Fruit fly (Drosophila melanogaster) whole organism, embryonic: ENCODE data around the gene CG4631.
A peak's percentile ranks its signal among the peaks of the same experiment; 100 is the strongest.

Experiments used
- CG10147 ChIP-seq: fragments of 200-800 bp; sonication (Bioruptor generic); optimal IDR thresholded peaks from 2 replicates; lab custom pipeline; 2019; ENCODE audit warnings: missing biosample characterization, mild to moderate bottlenecking, missing genetic modification characterization, moderate library complexity
- CG11085 ChIP-seq: fragments of 200-800 bp; sonication (Bioruptor generic); IDR thresholded peaks from 2 replicates; pipeline ENCODE4 v1.3.6; 2022; ENCODE audit warnings: missing biosample characterization, missing genetic modification characterization
- CG12236 ChIP-seq: fragments of 200-800 bp; sonication (Bioruptor generic); optimal IDR thresholded peaks from 2 replicates; lab custom pipeline; 2016; ENCODE audit warnings: missing biosample characterization, missing genetic modification characterization
- CG13424 ChIP-seq: fragments of 200-800 bp; sonication (Bioruptor generic); optimal IDR thresholded peaks from 2 replicates; lab custom pipeline; 2019; ENCODE audit warnings: missing biosample characterization, mild to moderate bottlenecking, missing genetic modification characterization, moderate library complexity
- CG13624 ChIP-seq: fragments of 200-800 bp; sonication (Bioruptor generic); optimal IDR thresholded peaks from 2 replicates; lab custom pipeline; 2016; ENCODE audit warnings: missing biosample characterization, missing genetic modification characterization
- CG13894 ChIP-seq: fragments of 200-800 bp; sonication (Bioruptor generic); optimal IDR thresholded peaks from 3 replicates; lab custom pipeline; 2018; ENCODE audit warnings: missing biosample characterization, mild to moderate bottlenecking, missing genetic modification characterization, moderate library complexity
- CG15011 ChIP-seq: fragments of 200-800 bp; sonication (Bioruptor generic); optimal IDR thresholded peaks from 3 replicates; lab custom pipeline; 2018; ENCODE audit warnings: missing biosample characterization, mild to moderate bottlenecking, missing genetic modification characterization
- CG1647 ChIP-seq: fragments of 200-800 bp; sonication (Bioruptor generic); optimal IDR thresholded peaks from 3 replicates; lab custom pipeline; 2016; ENCODE audit warnings: missing biosample characterization, missing genetic modification characterization
- CG16779 ChIP-seq: fragments of 200-800 bp; sonication (Bioruptor generic); IDR thresholded peaks from 2 replicates; pipeline ENCODE4 v1.3.6; 2022; ENCODE audit warnings: missing biosample characterization, missing genetic modification characterization
- CG16863 ChIP-seq: fragments of 200-800 bp; sonication (Bioruptor generic); optimal IDR thresholded peaks from 3 replicates; lab custom pipeline; 2016; ENCODE audit warnings: missing biosample characterization, missing genetic modification characterization
- CG18599 ChIP-seq: fragments of 200-800 bp; sonication (Bioruptor generic); optimal IDR thresholded peaks from 3 replicates; lab custom pipeline; 2017; ENCODE audit warnings: missing biosample characterization, missing genetic modification characterization, mild to moderate bottlenecking, moderate library complexity, missing genetic modification reagents
- CG2889 ChIP-seq: fragments of 200-800 bp; sonication (Bioruptor generic); IDR thresholded peaks from 3 replicates; pipeline ENCODE4 v1.3.6; 2022; ENCODE audit warnings: missing biosample characterization, missing genetic modification characterization
- CG31441 ChIP-seq: fragments of 200-800 bp; sonication (Bioruptor generic); IDR thresholded peaks from 2 replicates; pipeline ENCODE4 v1.3.6; 2022; ENCODE audit warnings: missing biosample characterization, missing genetic modification characterization
- CG34422 ChIP-seq: fragments of 200-800 bp; sonication (Bioruptor generic); IDR thresholded peaks from 3 replicates; pipeline ENCODE4 v1.3.6; 2022; ENCODE audit warnings: missing biosample characterization, missing genetic modification characterization
- CG3847 ChIP-seq: fragments of 200-800 bp; sonication (Bioruptor generic); IDR thresholded peaks from 2 replicates; pipeline ENCODE4 v1.3.6; 2022; ENCODE audit warnings: missing biosample characterization, missing genetic modification characterization
- CG4424 ChIP-seq: fragments of 200-800 bp; sonication (Bioruptor generic); optimal IDR thresholded peaks from 3 replicates; lab custom pipeline; 2016; ENCODE audit warnings: missing biosample characterization, missing genetic modification characterization
- CG5180 ChIP-seq: fragments of 200-800 bp; sonication (Bioruptor generic); optimal IDR thresholded peaks from 3 replicates; lab custom pipeline; 2017; ENCODE audit warnings: missing biosample characterization, missing genetic modification characterization, mild to moderate bottlenecking, moderate library complexity, missing genetic modification reagents
- CG5953 ChIP-seq: fragments of 200-800 bp; sonication (Bioruptor generic); IDR thresholded peaks from 2 replicates; pipeline ENCODE4 v1.3.6; 2022; ENCODE audit warnings: missing biosample characterization, missing genetic modification characterization
- CG6683 ChIP-seq: fragments of 200-800 bp; sonication (Bioruptor generic); optimal IDR thresholded peaks from 2 replicates; lab custom pipeline; 2017; ENCODE audit warnings: missing biosample characterization, mild to moderate bottlenecking, missing genetic modification characterization, missing genetic modification reagents
- CG7928 ChIP-seq: fragments of 200-800 bp; sonication (Bioruptor generic); optimal IDR thresholded peaks from 2 replicates; lab custom pipeline; 2017; ENCODE audit warnings: missing biosample characterization, mild to moderate bottlenecking, missing genetic modification characterization
- Eip74EF ChIP-seq, 2 experiments: fragments of 200-800 bp in 1 of 2; fragments of >200 bp in 1 of 2; sonication (Bioruptor generic) in 1 of 2; optimal IDR thresholded peaks; 2 replicates each; lab custom pipeline; 2017 to 2019; ENCODE audit warnings: missing biosample characterization in 2 of 2, missing genetic modification characterization in 2 of 2, mild to moderate bottlenecking in 1 of 2, moderate library complexity in 1 of 2
- Elba2 ChIP-seq: fragments of 200-800 bp; sonication (Bioruptor generic); optimal IDR thresholded peaks from 3 replicates; lab custom pipeline; 2016; ENCODE audit warnings: missing biosample characterization, missing genetic modification characterization
- GATAe ChIP-seq: fragments of 200-800 bp; sonication (Bioruptor generic); conservative IDR thresholded peaks from 2 replicates; pipeline ENCODE4 v1.3.6; 2022; ENCODE audit warnings: missing biosample characterization, missing genetic modification characterization
- HLH4C ChIP-seq: fragments of 200-800 bp; sonication (Bioruptor generic); IDR thresholded peaks from 3 replicates; pipeline ENCODE4 v1.3.6; 2022; ENCODE audit warnings: missing biosample characterization, missing genetic modification characterization; ENCODE audit not compliant: partially characterized antibody
- HmgD ChIP-seq: fragments of 200-800 bp; sonication (Bioruptor generic); optimal IDR thresholded peaks from 3 replicates; lab custom pipeline; 2016; ENCODE audit warnings: missing biosample characterization, missing genetic modification characterization
- PHDP ChIP-seq: fragments of 200-800 bp; sonication (Bioruptor generic); optimal IDR thresholded peaks from 3 replicates; lab custom pipeline; 2018; ENCODE audit warnings: missing biosample characterization, mild to moderate bottlenecking, missing genetic modification characterization, moderate library complexity
- Ptx1 ChIP-seq: fragments of 200-800 bp; sonication (Bioruptor generic); IDR thresholded peaks from 2 replicates; pipeline ENCODE4 v1.3.6; 2022; ENCODE audit warnings: missing biosample characterization, missing genetic modification characterization
- Scr ChIP-seq: fragments of 200-800 bp; sonication (Bioruptor generic); IDR thresholded peaks from 2 replicates; pipeline ENCODE4 v1.3.6; 2022; ENCODE audit warnings: missing biosample characterization, missing genetic modification characterization; ENCODE audit not compliant: partially characterized antibody
- Sry-δ ChIP-seq: fragments of 200-800 bp; sonication (Bioruptor generic); optimal IDR thresholded peaks from 2 replicates; lab custom pipeline; 2016; ENCODE audit warnings: missing biosample characterization, missing genetic modification characterization
- chinmo ChIP-seq: fragments of 200-800 bp; sonication (Bioruptor generic); IDR thresholded peaks from 4 replicates; pipeline ENCODE4 v1.3.6; 2022; ENCODE audit warnings: missing biosample characterization, missing genetic modification characterization; ENCODE audit not compliant: partially characterized antibody
- crc ChIP-seq: fragments of 200-800 bp; sonication (Bioruptor generic); optimal IDR thresholded peaks from 2 replicates; lab custom pipeline; 2016; ENCODE audit warnings: missing biosample characterization, missing genetic modification characterization
- crol ChIP-seq: fragments of 200-800 bp; sonication (Bioruptor generic); IDR thresholded peaks from 2 replicates; pipeline ENCODE4 v1.3.6; 2022; ENCODE audit warnings: missing biosample characterization, missing genetic modification characterization
- dmrt11E ChIP-seq: fragments of 200-800 bp; sonication (Bioruptor generic); optimal IDR thresholded peaks from 3 replicates; lab custom pipeline; 2018; ENCODE audit warnings: missing biosample characterization, mild to moderate bottlenecking, missing genetic modification characterization, moderate library complexity
- dmrt99B ChIP-seq: fragments of 200-800 bp; sonication (Bioruptor generic); optimal IDR thresholded peaks from 2 replicates; lab custom pipeline; 2018; ENCODE audit warnings: missing biosample characterization, mild to moderate bottlenecking, missing genetic modification characterization, moderate library complexity
- dysf ChIP-seq: fragments of 200-800 bp; sonication (Bioruptor generic); IDR thresholded peaks from 3 replicates; pipeline ENCODE4 v1.3.6; 2022; ENCODE audit warnings: missing biosample characterization, missing genetic modification characterization
- ham ChIP-seq: fragments of 200-800 bp; sonication (Bioruptor generic); IDR thresholded peaks from 2 replicates; pipeline ENCODE4 v1.3.6; 2022; ENCODE audit warnings: missing biosample characterization, missing genetic modification characterization
- kah ChIP-seq: fragments of 200-800 bp; sonication (Bioruptor generic); optimal IDR thresholded peaks from 2 replicates; lab custom pipeline; 2018; ENCODE audit warnings: missing biosample characterization, mild to moderate bottlenecking, missing genetic modification characterization
- klu ChIP-seq: fragments of 200-800 bp; sonication (Bioruptor generic); IDR thresholded peaks from 2 replicates; pipeline ENCODE4 v1.3.6; 2022; ENCODE audit warnings: missing biosample characterization, missing genetic modification characterization
- lab ChIP-seq: fragments of 200-800 bp; sonication (Bioruptor generic); optimal IDR thresholded peaks from 3 replicates; lab custom pipeline; 2017; ENCODE audit warnings: missing biosample characterization, missing genetic modification characterization, mild to moderate bottlenecking, moderate library complexity, missing genetic modification reagents
- lola ChIP-seq, 3 experiments: fragments of >200 bp in 2 of 3; fragments of 200-800 bp in 1 of 3; sonication (Bioruptor generic) in 1 of 3; optimal IDR thresholded peaks; 2 replicates each; lab custom pipeline; 2017 to 2019; ENCODE audit warnings: missing biosample characterization in 3 of 3, missing genetic modification characterization in 3 of 3, mild to moderate bottlenecking in 1 of 3, moderate library complexity in 1 of 3
- mld ChIP-seq: fragments of 200-800 bp; sonication (Bioruptor generic); IDR thresholded peaks from 3 replicates; pipeline ENCODE4 v1.3.6; 2022; ENCODE audit warnings: missing biosample characterization, missing genetic modification characterization; ENCODE audit not compliant: partially characterized antibody
- org-1 ChIP-seq: fragments of 200-800 bp; sonication (Bioruptor generic); optimal IDR thresholded peaks from 2 replicates; lab custom pipeline; 2017; ENCODE audit warnings: missing biosample characterization, missing genetic modification characterization
- p53 ChIP-seq: fragments of 200-800 bp; sonication (Bioruptor generic); optimal IDR thresholded peaks from 2 replicates; lab custom pipeline; 2016; ENCODE audit warnings: missing biosample characterization, missing genetic modification characterization
- pfk ChIP-seq: fragments of 200-800 bp; sonication (Bioruptor generic); optimal IDR thresholded peaks from 2 replicates; lab custom pipeline; 2018; ENCODE audit warnings: missing biosample characterization, mild to moderate bottlenecking, missing genetic modification characterization, moderate library complexity
- phol ChIP-seq: fragments of 200-800 bp; sonication (Bioruptor generic); optimal IDR thresholded peaks from 3 replicates; lab custom pipeline; 2018; ENCODE audit warnings: missing biosample characterization, mild to moderate bottlenecking, missing genetic modification characterization, moderate library complexity
- pum ChIP-seq: fragments of 200-800 bp; sonication (Bioruptor generic); optimal IDR thresholded peaks from 2 replicates; lab custom pipeline; 2016; ENCODE audit warnings: missing biosample characterization, missing genetic modification characterization
- row ChIP-seq: fragments of 200-800 bp; sonication (Bioruptor generic); IDR thresholded peaks from 3 replicates; pipeline ENCODE4 v1.3.6; 2022; ENCODE audit warnings: missing biosample characterization, missing genetic modification characterization
- sens-2 ChIP-seq: fragments of 200-800 bp; sonication (Bioruptor generic); IDR thresholded peaks from 2 replicates; pipeline ENCODE4 v1.3.6; 2022; ENCODE audit warnings: missing biosample characterization, missing genetic modification characterization
- seq ChIP-seq: fragments of 200-800 bp; sonication (Bioruptor generic); IDR thresholded peaks from 2 replicates; pipeline ENCODE4 v1.3.6; 2022; ENCODE audit warnings: missing biosample characterization, missing genetic modification characterization
- slbo ChIP-seq: fragments of 200-800 bp; sonication (Bioruptor generic); IDR thresholded peaks from 2 replicates; pipeline ENCODE4 v1.3.6; 2022; ENCODE audit warnings: missing biosample characterization, missing genetic modification characterization

The CG4631 gene

dm6 chr2L:16647773-16648172 lies 40.6 kb downstream of the CG4631 start (continued):
- TF ChIP-seq klu (GFP tag; lab: Robert Waterston, UW) (no peak), HmgD (no peak), CG13894 (tag; lab: Kevin White, UChicago) (peak; percentile 50), CG15011 (peak; percentile 22), Sry-δ (GFP tag; lab: Kevin White, UChicago) (no peak), CG18599 (peak; percentile 87), HLH4C (no peak), dmrt11E (tag; lab: Kevin White, UChicago) (peak; percentile 7), Eip74EF (GFP tag; optimal IDR thresholded peaks at IDR 0.05; lab: Kevin White, UChicago) (no peak), lola (GFP tag; optimal IDR thresholded peaks at IDR 0.05; lab: Kevin White, UChicago) (peak in 1 of 3 experiments; percentile 8), CG4424 (GFP tag; lab: Kevin White, UChicago) (peak; percentile 47), CG34422 (GFP tag; lab: Robert Waterston, UW) (peak; percentile 71), CG10147 (GFP tag; lab: Kevin White, UChicago) (peak; percentile 68), slbo (GFP tag; lab: Robert Waterston, UW) (peak; percentile 71; the same call in 1 of the 2 replicates), crc (GFP tag; lab: Kevin White, UChicago) (no peak), CG5953 (no peak), CG7928 (GFP tag; lab: Kevin White, UChicago) (no peak), kah (GFP tag; lab: Kevin White, UChicago) (no peak), Scr (no peak), pfk (GFP tag; lab: Kevin White, UChicago) (no peak), CG6683 (peak; percentile 57), CG31441 (GFP tag; lab: Robert Waterston, UW) (peak; percentile 71), CG3847 (GFP tag; lab: Robert Waterston, UW) (peak; percentile 51), org-1 (GFP tag; lab: Kevin White, UChicago) (peak; percentile 28), CG5180 (GFP tag; lab: Kevin White, UChicago) (no peak), CG2889 (no peak), CG13624 (no peak), seq (GFP tag; lab: Robert Waterston, UW) (peak; percentile 33; the same call in 1 of the 2 replicates), Ptx1 (peak; percentile 56; the same call in 1 of the 2 replicates), Elba2 (GFP tag; lab: Kevin White, UChicago) (no peak), CG16863 (GFP tag; lab: Kevin White, UChicago) (no peak), mld (no peak), CG12236 (GFP tag; lab: Kevin White, UChicago) (no peak), phol (tag; lab: Kevin White, UChicago) (peak; percentile 51), chinmo (GFP tag; lab: Robert Waterston, UW) (no peak), ham (GFP tag; lab: Robert Waterston, UW) (no peak), dmrt99B (tag; lab: Kevin White, UChicago) (peak; percentile 73), lab (GFP tag; lab: Kevin White, UChicago) (peak; percentile 87), dysf (peak; percentile 66; the same call in 2 of the 3 replicates), CG1647 (GFP tag; lab: Kevin White, UChicago) (no peak), GATAe (GFP tag; lab: Robert Waterston, UW) (no peak), pum (GFP tag; lab: Kevin White, UChicago) (no peak), sens-2 (GFP tag; lab: Robert Waterston, UW) (no peak), PHDP (tag; lab: Kevin White, UChicago) (peak; percentile 59), CG13424 (tag; lab: Kevin White, UChicago) (peak; percentile 58), row (peak; percentile 70), CG16779 (GFP tag; lab: Robert Waterston, UW) (no peak), CG11085 (GFP tag; lab: Robert Waterston, UW) (no peak), p53 (GFP tag; lab: Kevin White, UChicago) (no peak), crol (GFP tag; lab: Robert Waterston, UW) (0 out of 2 replicates have a peak, but pooled peaks have one; percentile 47)
